Fruit fly (Drosophila melanogaster) whole organism, prepupa: ENCODE data around the gene CG13733.

Experiments
- CG11902 ChIP-seq: fragments of 200-800 bp; sonication (Bioruptor generic); optimal IDR thresholded peaks from 3 replicates; lab custom pipeline; 2016; ENCODE audit warnings: missing biosample characterization, missing genetic modification characterization
- CG15336 ChIP-seq: fragments of 200-800 bp; sonication (Bioruptor generic); IDR thresholded peaks from 2 replicates; pipeline ENCODE4 v1.3.6; 2022; ENCODE audit warnings: missing biosample characterization, missing genetic modification characterization
- CG4318 ChIP-seq: fragments of 200-800 bp; sonication (Bioruptor generic); optimal IDR thresholded peaks from 3 replicates; lab custom pipeline; 2017; ENCODE audit warnings: missing biosample characterization, mild to moderate bottlenecking, missing genetic modification characterization

DNA sequence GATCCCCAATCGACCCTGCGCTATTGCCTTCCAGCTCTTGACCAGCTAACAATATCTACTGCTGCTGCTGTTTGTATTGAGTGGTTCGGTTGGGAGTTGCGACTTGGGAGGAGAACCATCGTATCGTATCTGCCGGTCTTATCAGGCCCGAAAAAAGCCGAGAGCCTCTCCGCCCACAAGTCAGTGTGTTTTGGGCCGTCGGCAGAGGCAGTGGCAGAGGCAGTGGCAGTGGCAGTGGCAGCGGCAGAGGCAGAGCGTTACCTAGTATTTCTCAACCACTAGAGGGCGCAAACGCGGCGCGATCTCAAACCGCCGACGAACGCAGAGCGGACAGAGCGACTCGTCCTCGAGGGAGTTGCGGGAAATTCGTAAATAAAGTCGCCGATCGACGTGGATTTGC, 8.6 kb downstream of the CG13733 start, which contains the start of gene SecCl:
- TF ChIP-seq CG11902 (GFP tag; lab: Kevin White, UChicago) (no peak), CG4318 (GFP tag; lab: Kevin White, UChicago) (no peak), CG15336 (GFP tag; lab: Robert Waterston, UW) (no peak)
